Fruit fly (Drosophila melanogaster): ENCODE data around the gene NimC4.

DNA sequence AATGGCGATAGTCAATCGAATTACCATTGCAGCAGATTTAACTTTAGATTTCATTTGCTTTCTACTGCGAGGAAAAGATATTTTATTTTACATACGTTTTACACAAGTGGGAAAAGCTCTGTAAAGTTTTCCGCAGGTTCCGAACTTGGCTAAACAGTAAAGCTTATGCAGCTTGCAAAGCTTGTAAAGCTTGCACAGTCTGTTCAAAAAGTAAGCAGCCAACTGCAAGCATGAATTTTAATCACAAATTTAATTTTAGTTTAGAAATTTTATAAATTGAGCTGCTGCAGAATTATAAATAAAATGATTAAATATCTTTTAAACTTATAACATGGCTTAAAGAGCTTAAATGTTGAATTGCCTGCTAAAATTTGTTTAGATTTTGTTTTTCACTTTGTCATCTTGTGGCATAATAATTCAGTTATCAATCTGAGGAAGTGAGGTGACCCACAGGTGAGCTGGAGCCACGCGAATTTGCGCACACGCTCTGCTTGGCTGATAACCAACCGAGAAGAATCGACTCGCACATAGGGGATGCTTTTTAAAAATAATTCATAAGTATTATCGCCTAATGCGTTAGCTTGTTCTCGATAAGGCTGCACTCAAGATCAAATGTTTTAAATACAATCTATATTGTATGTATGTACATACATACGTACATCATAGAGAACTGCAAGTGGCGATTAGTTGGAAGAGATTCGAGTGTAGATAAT, 35.6 kb upstream of the NimC4 start:
- TF ChIP-seq Myc (optimal IDR thresholded peaks at IDR 0.05) (no peak), ttk (optimal IDR thresholded peaks at IDR 0.05) (no peak)

Measured in Kc167 (cell line).